Fruit fly (Drosophila melanogaster): Measurements from ENCODE around the gene CG5024.

The CG5024 gene

dm6 chr3R:25854825-25855224 is 43.9 kb downstream of the CG5024 start:
- TF ChIP-seq CG4617 (GFP tag; optimal IDR thresholded peaks at IDR 0.05; ENCODE audit: borderline replicate concordance): no peak
- no peak for TF ChIP-seq wek (GFP tag; optimal IDR thresholded peaks at IDR 0.05)
- TF ChIP-seq Meics (GFP tag; optimal IDR thresholded peaks at IDR 0.05): peak; percentile 19
- no peak for TF ChIP-seq Tbp (GFP tag; optimal IDR thresholded peaks at IDR 0.05)
- no peak for TF ChIP-seq Dfd (GFP tag; optimal IDR thresholded peaks at IDR 0.05)
- TF ChIP-seq Hr51 (GFP tag; optimal IDR thresholded peaks at IDR 0.05): peak in 1 of 2 experiments; percentile 44
- peak; percentile 53 for TF ChIP-seq CG11504 (tag; optimal IDR thresholded peaks at IDR 0.05)
- TF ChIP-seq CG18599 (GFP tag; optimal IDR thresholded peaks at IDR 0.05): peak; percentile 76
- 0 out of 2 replicates have a peak, but pooled peaks have one; percentile 31 for TF ChIP-seq lmd (GFP tag; IDR thresholded peaks at IDR 0.05)
- peak; percentile 33 for TF ChIP-seq CG7839 (tag; optimal IDR thresholded peaks at IDR 0.05)
- no peak for TF ChIP-seq CG10654 (GFP tag; optimal IDR thresholded peaks at IDR 0.05)
- TF ChIP-seq CG1832 (GFP tag; optimal IDR thresholded peaks at IDR 0.05): no peak
- 0 out of 2 replicates have a peak, but pooled peaks have one; percentile 7 for TF ChIP-seq danr (GFP tag; IDR thresholded peaks at IDR 0.05)
- TF ChIP-seq scrt (GFP tag; optimal IDR thresholded peaks at IDR 0.05): peak; percentile 14
- no peak for TF ChIP-seq Med (GFP tag)
- no peak for TF ChIP-seq en (GFP tag; optimal IDR thresholded peaks at IDR 0.05)
- TF ChIP-seq psq (GFP tag; optimal IDR thresholded peaks at IDR 0.05): no peak
- peak; percentile 14 for TF ChIP-seq Fer3 (tag; optimal IDR thresholded peaks at IDR 0.05)
- no peak for TF ChIP-seq GATAe (GFP tag; conservative IDR thresholded peaks at IDR 0.05)
- peak; percentile 16; the same call in 1 of the 2 replicates for TF ChIP-seq Ptx1 (GFP tag; IDR thresholded peaks at IDR 0.05)
- TF ChIP-seq kah (GFP tag; optimal IDR thresholded peaks at IDR 0.05): no peak
- TF ChIP-seq chif (GFP tag; optimal IDR thresholded peaks at IDR 0.05): no peak
- no peak for TF ChIP-seq gce (GFP tag; IDR thresholded peaks at IDR 0.05)
- TF ChIP-seq h (optimal IDR thresholded peaks at IDR 0.05): no peak
- TF ChIP-seq CG13894 (tag; optimal IDR thresholded peaks at IDR 0.05): no peak
- no peak for TF ChIP-seq HLH4C (GFP tag; IDR thresholded peaks at IDR 0.05; ENCODE audit: partially characterized antibody)
- peak; percentile 20 for TF ChIP-seq BtbVII (GFP tag; optimal IDR thresholded peaks at IDR 0.05)
- TF ChIP-seq grau (tag; optimal IDR thresholded peaks at IDR 0.05): peak; percentile 32
- TF ChIP-seq gsb-n (tag; optimal IDR thresholded peaks at IDR 0.05): no peak
- TF ChIP-seq CG11695 (GFP tag; IDR thresholded peaks at IDR 0.05): 0 out of 3 replicates have a peak, but pooled peaks have one; percentile 45
- no peak for TF ChIP-seq CG6683 (GFP tag; optimal IDR thresholded peaks at IDR 0.05)
- TF ChIP-seq cwo (GFP tag; optimal IDR thresholded peaks at IDR 0.05): peak; percentile 25
- TF ChIP-seq CG9215 (GFP tag; IDR thresholded peaks at IDR 0.05): 0 out of 2 replicates have a peak, but pooled peaks have one; percentile 12
- peak; percentile 55 for TF ChIP-seq abd-A (tag; optimal IDR thresholded peaks at IDR 0.05)
- peak; percentile 25 for TF ChIP-seq CG10147 (GFP tag; optimal IDR thresholded peaks at IDR 0.05)
- no peak for TF ChIP-seq Gsc (GFP tag; IDR thresholded peaks at IDR 0.05)
- no peak for TF ChIP-seq tgo (GFP tag; IDR thresholded peaks at IDR 0.05)
- peak; percentile 48; the same call in 1 of the 2 replicates for TF ChIP-seq Drgx (GFP tag; IDR thresholded peaks at IDR 0.05)
- no peak for TF ChIP-seq pan (optimal IDR thresholded peaks at IDR 0.05)
- peak in 1 of 2 experiments; percentile 40 for TF ChIP-seq pan (GFP tag; optimal IDR thresholded peaks at IDR 0.05 in 1 of 2, IDR thresholded peaks at IDR 0.05 in 1 of 2)
- 0 out of 2 replicates have a peak, but pooled peaks have one; percentile 18 for TF ChIP-seq CG17328 (GFP tag; IDR thresholded peaks at IDR 0.05)
- no peak for TF ChIP-seq Eip74EF (GFP tag; optimal IDR thresholded peaks at IDR 0.05)
- TF ChIP-seq da (GFP tag; optimal IDR thresholded peaks at IDR 0.05): no peak
- peak; percentile 53 for TF ChIP-seq CG3281 (GFP tag; optimal IDR thresholded peaks at IDR 0.05)
- no peak for TF ChIP-seq Atf-2 (GFP tag; optimal IDR thresholded peaks at IDR 0.05)
- TF ChIP-seq ac (GFP tag; optimal IDR thresholded peaks at IDR 0.05): no peak
- TF ChIP-seq unpg (GFP tag; optimal IDR thresholded peaks at IDR 0.05): peak; percentile 28
- peak; percentile 3 for TF ChIP-seq CG12391 (tag; optimal IDR thresholded peaks at IDR 0.05)
- TF ChIP-seq twi (tag; optimal IDR thresholded peaks at IDR 0.05): no peak
- TF ChIP-seq gt (GFP tag; IDR thresholded peaks at IDR 0.05): no peak

All from whole organism, embryonic.